Worm (Caenorhabditis elegans) whole organism, young adult: ENCODE results near the gene Y48A6B.8.

ENCODE experiments used
- B0019.2 ChIP-seq: fragments of 200-800 bp; sonication (Bioruptor generic); conservative IDR thresholded peaks from 2 replicates; pipeline ENCODE4 v1.3.6; 2022; ENCODE audit warnings: missing genetic modification reagents, missing genetic modification characterization, missing compliant biosample characterization
- B0336.3 ChIP-seq: fragments of 200-800 bp; sonication (Bioruptor generic); IDR thresholded peaks from 2 replicates; pipeline ENCODE4 v1.3.6; 2022; ENCODE audit warnings: missing genetic modification characterization, missing compliant biosample characterization
- D2030.7 ChIP-seq: fragments of 200-800 bp; sonication (Bioruptor generic); IDR thresholded peaks from 2 replicates; pipeline ENCODE4 v1.3.6; 2022; ENCODE audit warnings: missing genetic modification reagents, missing genetic modification characterization, missing compliant biosample characterization
- F10E7.11 ChIP-seq: sonication (generic microtip); optimal IDR thresholded peaks from 2 replicates; lab custom pipeline; 2017; ENCODE audit warnings: mild to moderate bottlenecking, missing genetic modification characterization, moderate library complexity, missing compliant biosample characterization
- F49E8.2 ChIP-seq: sonication (generic microtip); optimal IDR thresholded peaks from 3 replicates; lab custom pipeline; 2017; ENCODE audit warnings: missing genetic modification characterization, mild to moderate bottlenecking, missing compliant biosample characterization, antibody characterized with exemption, moderate library complexity; ENCODE audit not compliant: insufficient read depth
- K11D2.4 ChIP-seq: fragments of 200-800 bp; sonication (Bioruptor generic); IDR thresholded peaks from 2 replicates; pipeline ENCODE4 v1.3.6; 2022; ENCODE audit warnings: missing genetic modification reagents, missing genetic modification characterization, missing compliant biosample characterization
- K12H6.12 ChIP-seq: fragments of 200-800 bp; sonication (Bioruptor generic); optimal IDR thresholded peaks from 2 replicates; lab custom pipeline; 2018; ENCODE audit warnings: mild to moderate bottlenecking, missing genetic modification characterization, missing compliant biosample characterization
- Y53G8AR.9 ChIP-seq: fragments of 200-800 bp; sonication (Bioruptor generic); conservative IDR thresholded peaks from 2 replicates; pipeline ENCODE4 v1.3.6; 2022; ENCODE audit warnings: missing genetic modification reagents, missing genetic modification characterization, missing compliant biosample characterization
- Y67H2A.10 ChIP-seq: fragments of 200-800 bp; sonication (Bioruptor generic); conservative IDR thresholded peaks from 2 replicates; pipeline ENCODE4 v1.3.6; 2022; ENCODE audit warnings: missing genetic modification reagents, missing genetic modification characterization, missing compliant biosample characterization
- Y79H2A.3 ChIP-seq: fragments of 200-800 bp; sonication (Bioruptor generic); conservative IDR thresholded peaks from 2 replicates; pipeline ENCODE4 v1.3.6; 2022; ENCODE audit warnings: missing genetic modification reagents, missing genetic modification characterization, missing compliant biosample characterization
- akir-1 ChIP-seq: fragments of 200-800 bp; sonication (Bioruptor generic); optimal IDR thresholded peaks from 2 replicates; lab custom pipeline; 2018; ENCODE audit warnings: mild to moderate bottlenecking, missing genetic modification characterization, moderate library complexity, missing compliant biosample characterization
- aptf-2 ChIP-seq: fragments of 200-800 bp; sonication (Bioruptor generic); conservative IDR thresholded peaks from 2 replicates; pipeline ENCODE4 v1.3.6; 2022; ENCODE audit warnings: missing genetic modification reagents, missing genetic modification characterization, missing compliant biosample characterization
- atf-7 ChIP-seq: sonication (generic microtip); optimal IDR thresholded peaks from 2 replicates; lab custom pipeline; 2017; ENCODE audit warnings: mild to moderate bottlenecking, missing genetic modification characterization, missing compliant biosample characterization
- athp-1 ChIP-seq: sonication (generic microtip); optimal IDR thresholded peaks from 2 replicates; lab custom pipeline; 2017; ENCODE audit warnings: mild to moderate bottlenecking, missing genetic modification characterization, missing compliant biosample characterization
- attf-3 ChIP-seq: fragments of 200-800 bp; sonication (Bioruptor generic); conservative IDR thresholded peaks from 2 replicates; pipeline ENCODE4 v1.3.6; 2022; ENCODE audit warnings: missing genetic modification reagents, missing genetic modification characterization, missing compliant biosample characterization
- attf-6 ChIP-seq: fragments of 200-800 bp; sonication (Bioruptor generic); IDR thresholded peaks from 2 replicates; pipeline ENCODE4 v1.3.6; 2022; ENCODE audit warnings: missing genetic modification reagents, missing genetic modification characterization, missing compliant biosample characterization
- bed-1 ChIP-seq: fragments of 200-800 bp; sonication (Bioruptor generic); IDR thresholded peaks from 2 replicates; pipeline ENCODE4 v1.3.6; 2022; ENCODE audit warnings: missing genetic modification reagents, missing genetic modification characterization, missing compliant biosample characterization
- cebp-1 ChIP-seq, 2 experiments: fragments of 200-800 bp in 1 of 2; sonication (Bioruptor generic) in 1 of 2; sonication (generic microtip) in 1 of 2; IDR thresholded peaks in 1 of 2; optimal IDR thresholded peaks in 1 of 2; 2 replicates each; pipeline versions ENCODE4 v1.3.6 to Lab custom; 2017 to 2022; ENCODE audit warnings: missing compliant biosample characterization in 2 of 2, missing genetic modification characterization in 2 of 2, mild to moderate bottlenecking in 1 of 2, missing genetic modification reagents in 1 of 2, moderate library complexity in 1 of 2
- ceh-100 ChIP-seq: fragments of 200-800 bp; sonication (Bioruptor generic); IDR thresholded peaks from 2 replicates; pipeline ENCODE4 v1.3.6; 2022; ENCODE audit warnings: missing genetic modification reagents, missing genetic modification characterization, missing compliant biosample characterization
- ceh-58 ChIP-seq: fragments of 200-800 bp; sonication (Bioruptor generic); IDR thresholded peaks from 2 replicates; pipeline ENCODE4 v1.3.6; 2022; ENCODE audit warnings: missing genetic modification characterization, missing compliant biosample characterization
- ceh-91 ChIP-seq: fragments of 200-800 bp; sonication (Bioruptor generic); IDR thresholded peaks from 2 replicates; pipeline ENCODE4 v1.3.6; 2022; ENCODE audit warnings: missing genetic modification reagents, missing genetic modification characterization, missing compliant biosample characterization
- dox-1 ChIP-seq: fragments of 200-800 bp; sonication (Bioruptor generic); IDR thresholded peaks from 2 replicates; pipeline ENCODE4 v1.3.6; 2022; ENCODE audit warnings: missing genetic modification reagents, missing genetic modification characterization, missing compliant biosample characterization
- egrh-3 ChIP-seq: fragments of 200-800 bp; sonication (Bioruptor generic); IDR thresholded peaks from 2 replicates; pipeline ENCODE4 v1.3.6; 2022; ENCODE audit warnings: missing genetic modification reagents, missing genetic modification characterization, missing compliant biosample characterization
- ekl-4 ChIP-seq: fragments of 200-800 bp; sonication (Bioruptor generic); IDR thresholded peaks from 2 replicates; pipeline ENCODE4 v1.3.6; 2022; ENCODE audit warnings: missing genetic modification reagents, missing genetic modification characterization, missing compliant biosample characterization
- him-1 ChIP-seq: sonication (generic microtip); optimal IDR thresholded peaks from 2 replicates; lab custom pipeline; 2016; ENCODE audit warnings: missing genotype, missing genetic modification reagents, missing genetic modification characterization, missing compliant biosample characterization
- lin-26 ChIP-seq: fragments of 200-800 bp; sonication (Bioruptor generic); IDR thresholded peaks from 2 replicates; pipeline ENCODE4 v1.3.6; 2022; ENCODE audit warnings: missing genetic modification reagents, missing genetic modification characterization, missing compliant biosample characterization
- lin-35 ChIP-seq, 3 experiments: fragments of 150-350 bp in 2 of 3; sonication (generic microtip) in 1 of 3; optimal IDR thresholded peaks; 2 replicates each; lab custom pipeline; 2014 to 2018; ENCODE audit warnings: missing biosample characterization in 3 of 3, missing genetic modification characterization in 3 of 3, missing genetic modification reagents in 3 of 3
- lin-54 ChIP-seq: fragments of 200-800 bp; sonication (Bioruptor generic); optimal IDR thresholded peaks from 2 replicates; lab custom pipeline; 2018; ENCODE audit warnings: mild to moderate bottlenecking, missing genetic modification characterization, missing compliant biosample characterization
- lsl-1 ChIP-seq: fragments of 200-800 bp; sonication (Bioruptor generic); optimal IDR thresholded peaks from 2 replicates; lab custom pipeline; 2018; ENCODE audit warnings: mild to moderate bottlenecking, missing genetic modification characterization, moderate library complexity, missing compliant biosample characterization
- madf-3 ChIP-seq: fragments of 200-800 bp; sonication (Bioruptor generic); IDR thresholded peaks from 2 replicates; pipeline ENCODE4 v1.3.6; 2022; ENCODE audit warnings: missing genetic modification reagents, missing genetic modification characterization, missing compliant biosample characterization
- madf-8 ChIP-seq: fragments of 200-800 bp; sonication (Bioruptor generic); conservative IDR thresholded peaks from 2 replicates; pipeline ENCODE4 v1.3.6; 2022; ENCODE audit warnings: missing genetic modification reagents, missing genetic modification characterization, missing compliant biosample characterization
- mcd-1 ChIP-seq: fragments of 200-800 bp; sonication (Bioruptor generic); IDR thresholded peaks from 2 replicates; pipeline ENCODE4 v1.3.6; 2022; ENCODE audit warnings: missing genetic modification reagents, missing genetic modification characterization, missing compliant biosample characterization
- mel-28 ChIP-seq: sonication (generic microtip); optimal IDR thresholded peaks from 2 replicates; lab custom pipeline; 2016; ENCODE audit warnings: borderline replicate concordance, mild to moderate bottlenecking, missing genetic modification characterization, missing compliant biosample characterization
- nfya-2 ChIP-seq: fragments of 200-800 bp; sonication (Bioruptor generic); IDR thresholded peaks from 2 replicates; pipeline ENCODE4 v1.3.6; 2022; ENCODE audit warnings: missing genetic modification reagents, missing genetic modification characterization, missing compliant biosample characterization
- nfyb-1 ChIP-seq: fragments of 200-800 bp; sonication (Bioruptor generic); IDR thresholded peaks from 2 replicates; pipeline ENCODE4 v1.3.6; 2022; ENCODE audit warnings: missing genetic modification reagents, missing genetic modification characterization, missing compliant biosample characterization
- nhr-27 ChIP-seq: fragments of 200-800 bp; sonication (Bioruptor generic); optimal IDR thresholded peaks from 2 replicates; lab custom pipeline; 2018; ENCODE audit warnings: mild to moderate bottlenecking, missing genetic modification characterization, moderate library complexity, missing compliant biosample characterization
- pbrm-1 ChIP-seq: fragments of 200-800 bp; sonication (Bioruptor generic); IDR thresholded peaks from 2 replicates; pipeline ENCODE4 v1.3.6; 2022; ENCODE audit warnings: missing genetic modification reagents, missing genetic modification characterization, missing compliant biosample characterization
- rcor-1 ChIP-seq: fragments of 200-800 bp; sonication (Bioruptor generic); IDR thresholded peaks from 2 replicates; pipeline ENCODE4 v1.3.6; 2022; ENCODE audit warnings: missing genetic modification reagents, missing genetic modification characterization, missing compliant biosample characterization
- snpc-1.1 ChIP-seq: sonication (generic microtip); optimal IDR thresholded peaks from 2 replicates; lab custom pipeline; 2017; ENCODE audit warnings: missing genetic modification characterization, mild to moderate bottlenecking, missing compliant biosample characterization, antibody characterized with exemption, moderate library complexity, missing genotype, missing genetic modification reagents; ENCODE audit not compliant: insufficient read depth
- tbp1 ChIP-seq: fragments of 200-800 bp; sonication (Bioruptor generic); optimal IDR thresholded peaks from 2 replicates; lab custom pipeline; 2018; ENCODE audit warnings: mild to moderate bottlenecking, missing genetic modification characterization, missing compliant biosample characterization
- tlf-1 ChIP-seq: fragments of 200-800 bp; sonication (Bioruptor generic); optimal IDR thresholded peaks from 2 replicates; lab custom pipeline; 2018; ENCODE audit warnings: mild to moderate bottlenecking, missing genetic modification characterization, missing compliant biosample characterization
- unc-62 ChIP-seq: fragments of 150-350 bp; optimal IDR thresholded peaks from 2 replicates; lab custom pipeline; 2014; ENCODE audit warnings: missing biosample characterization, missing genetic modification reagents, missing genetic modification characterization
- xnd-1 ChIP-seq: sonication (generic microtip); optimal IDR thresholded peaks from 2 replicates; lab custom pipeline; 2016; ENCODE audit warnings: missing genotype, missing genetic modification reagents, missing genetic modification characterization, missing compliant biosample characterization
- zim-3 ChIP-seq: sonication (generic microtip); optimal IDR thresholded peaks from 2 replicates; lab custom pipeline; 2017; ENCODE audit warnings: mild to moderate bottlenecking, missing genetic modification characterization, moderate library complexity, missing compliant biosample characterization
- ztf-26 ChIP-seq: sonication (generic microtip); optimal IDR thresholded peaks from 2 replicates; lab custom pipeline; 2017; ENCODE audit warnings: missing genetic modification characterization, missing compliant biosample characterization
- ztf-6 ChIP-seq: fragments of 200-800 bp; sonication (Bioruptor generic); IDR thresholded peaks from 2 replicates; pipeline ENCODE4 v1.3.6; 2022; ENCODE audit warnings: missing genetic modification reagents, missing genetic modification characterization, missing compliant biosample characterization

The Y48A6B.8 gene

DNA sequence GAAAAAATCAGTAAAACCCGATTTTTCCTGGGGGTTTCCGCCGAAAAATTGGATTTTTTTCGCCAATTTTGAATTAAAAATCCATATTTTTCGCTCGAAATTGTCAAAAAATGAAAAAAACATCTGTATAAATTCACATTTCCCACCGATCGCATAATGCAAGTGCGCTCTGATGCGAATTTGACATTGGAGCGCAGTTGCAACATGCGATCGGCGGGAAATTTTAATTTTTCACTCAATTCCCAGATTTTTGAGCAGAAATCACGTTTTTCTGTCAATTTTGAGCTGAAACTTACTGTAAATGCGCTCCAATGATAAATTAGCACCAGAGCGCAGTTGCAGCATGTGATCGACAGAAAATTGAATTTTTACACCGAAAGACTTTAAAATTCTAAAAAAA is 35.3 kb upstream of the Y48A6B.8 start:
- TF ChIP-seq lin-54, result peak; percentile 27
- TF ChIP-seq mcd-1, result peak; percentile 73
- TF ChIP-seq F49E8.2 (tag; lab: Kevin White, UChicago), result peak; percentile 2
- no peak for TF ChIP-seq lin-35 (GFP tag; optimal IDR thresholded peaks at IDR 0.05; lab: Kevin White, UChicago)
- peak; percentile 21 for TF ChIP-seq xnd-1 (tag; lab: Kevin White, UChicago)
- TF ChIP-seq ztf-26 (tag; lab: Kevin White, UChicago), result no peak
- TF ChIP-seq lsl-1, result peak; percentile 0
- TF ChIP-seq, all 124 proteins: peak for 5

DNA sequence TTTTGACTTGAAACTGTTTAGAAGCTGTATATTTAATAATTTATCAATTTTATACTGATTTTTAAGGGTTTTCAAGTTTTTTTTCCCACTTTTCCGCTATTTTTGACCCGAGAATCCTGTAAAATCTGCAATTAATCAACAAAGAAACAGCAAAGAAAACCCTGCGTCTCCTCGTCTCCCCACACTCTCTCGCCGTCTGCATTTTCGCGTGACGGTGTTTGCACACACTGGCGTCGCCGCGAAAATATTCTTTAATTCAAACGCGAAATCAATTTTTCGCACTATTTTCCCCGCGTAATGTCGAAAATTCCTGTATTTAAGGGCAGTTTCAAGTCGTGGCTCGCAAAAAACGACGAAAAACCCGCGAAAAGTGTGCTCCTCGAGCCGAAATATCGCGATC is 34.0 kb upstream of the Y48A6B.8 start, which contains the start of gene rsa-2:
rsa-2 (plus strand) TSS at position 221 of the 400 bp plus-strand sequence.
- TF ChIP-seq mcd-1 (peak; percentile 73), bed-1 (GFP tag; lab: Robert Waterston, UW) (no peak), rcor-1 (no peak; the same call in 1 of the 2 replicates), attf-3 (no peak), him-1 (peak; percentile 78), aptf-2 (GFP tag; lab: Robert Waterston, UW) (no peak), egrh-3 (GFP tag; lab: Robert Waterston, UW) (no peak), ceh-100 (GFP tag; lab: Robert Waterston, UW) (peak; percentile 51; the same call in 1 of the 2 replicates), nhr-27 (tag; lab: Kevin White, UChicago) (no peak), D2030.7 (peak; percentile 69), Y53G8AR.9 (GFP tag; lab: Robert Waterston, UW) (0 out of 2 replicates have a peak, but pooled peaks have one; percentile 33), athp-1 (tag; lab: Kevin White, UChicago) (no peak), B0019.2 (peak; percentile 64), B0336.3 (no peak), mel-28 (tag; lab: Kevin White, UChicago) (no peak), attf-6 (no peak), atf-7 (no peak), lin-35 (GFP tag; optimal IDR thresholded peaks at IDR 0.05; lab: Kevin White, UChicago) (peak in 1 of 3 experiments; percentile 79), xnd-1 (tag; lab: Kevin White, UChicago) (peak; percentile 73), ceh-91 (GFP tag; lab: Robert Waterston, UW) (peak; percentile 73), K12H6.12 (tag; lab: Kevin White, UChicago) (no peak), nfyb-1 (GFP tag; lab: Robert Waterston, UW) (peak; percentile 39; the same call in 1 of the 2 replicates), madf-8 (GFP tag; lab: Robert Waterston, UW) (peak; percentile 83), ztf-6 (GFP tag; lab: Robert Waterston, UW) (no peak), ekl-4 (GFP tag; lab: Robert Waterston, UW) (peak; percentile 66), snpc-1.1 (tag; lab: Kevin White, UChicago) (peak; percentile 39), K11D2.4 (GFP tag; lab: Robert Waterston, UW) (no peak), pbrm-1 (peak; percentile 51; the same call in 1 of the 2 replicates), unc-62 (GFP tag; lab: Kevin White, UChicago) (no peak), dox-1 (peak; percentile 76), zim-3 (tag; lab: Kevin White, UChicago) (peak; percentile 37), nfya-2 (no peak), tlf-1 (GFP tag; lab: Kevin White, UChicago) (peak; percentile 24), ceh-58 (GFP tag; lab: Robert Waterston, UW) (no peak), F10E7.11 (tag; lab: Kevin White, UChicago) (no peak), cebp-1 (GFP tag; IDR thresholded peaks at IDR 0.05; lab: Robert Waterston, UW) (no peak), cebp-1 (tag; optimal IDR thresholded peaks at IDR 0.05; lab: Kevin White, UChicago) (peak; percentile 29), madf-3 (GFP tag; lab: Robert Waterston, UW) (peak; percentile 80; the same call in 1 of the 2 replicates), Y67H2A.10 (no peak), akir-1 (GFP tag; lab: Kevin White, UChicago) (no peak), lin-26 (GFP tag; lab: Robert Waterston, UW) (no peak), tbp1 (GFP tag; lab: Kevin White, UChicago) (peak; percentile 48), Y79H2A.3 (GFP tag; lab: Robert Waterston, UW) (no peak)
